Fruit fly (Drosophila melanogaster) whole organism, embryonic: Measurements from ENCODE around the gene GluRIIE.
A peak's percentile ranks its signal among the peaks of the same experiment; 100 is the strongest.

Experiments used
- ATbp ChIP-seq: fragments of 200-800 bp; sonication (Bioruptor generic); optimal IDR thresholded peaks from 2 replicates; lab custom pipeline; 2017; ENCODE audit warnings: missing biosample characterization, mild to moderate bottlenecking, missing genetic modification characterization, missing genetic modification reagents
- CG11695 ChIP-seq: fragments of 200-800 bp; sonication (Bioruptor generic); IDR thresholded peaks from 3 replicates; pipeline ENCODE4 v1.3.6; 2022; ENCODE audit warnings: missing biosample characterization, missing genetic modification characterization
- CG11696 ChIP-seq: fragments of 200-800 bp; sonication (Bioruptor generic); IDR thresholded peaks from 2 replicates; pipeline ENCODE4 v1.3.6; 2022; ENCODE audit warnings: missing biosample characterization, missing genetic modification characterization
- CG12155 ChIP-seq: fragments of 200-800 bp; sonication (Bioruptor generic); optimal IDR thresholded peaks from 3 replicates; lab custom pipeline; 2016; ENCODE audit warnings: missing biosample characterization, missing genetic modification characterization
- CG12299 ChIP-seq: fragments of 200-800 bp; sonication (Bioruptor generic); optimal IDR thresholded peaks from 2 replicates; lab custom pipeline; 2018; ENCODE audit warnings: missing biosample characterization, mild to moderate bottlenecking, missing genetic modification characterization
- CG12659 ChIP-seq: fragments of 200-800 bp; sonication (Bioruptor generic); optimal IDR thresholded peaks from 3 replicates; lab custom pipeline; 2017; ENCODE audit warnings: mild to moderate bottlenecking, missing biosample characterization, missing genetic modification reagents, missing genetic modification characterization
- CG13424 ChIP-seq: fragments of 200-800 bp; sonication (Bioruptor generic); optimal IDR thresholded peaks from 2 replicates; lab custom pipeline; 2019; ENCODE audit warnings: missing biosample characterization, mild to moderate bottlenecking, missing genetic modification characterization, moderate library complexity
- CG14710 ChIP-seq: fragments of 200-800 bp; sonication (Bioruptor generic); optimal IDR thresholded peaks from 3 replicates; lab custom pipeline; 2019; ENCODE audit warnings: missing biosample characterization, mild to moderate bottlenecking, missing genetic modification characterization, moderate library complexity
- CG15479 ChIP-seq: fragments of 200-800 bp; sonication (Bioruptor generic); optimal IDR thresholded peaks from 3 replicates; lab custom pipeline; 2019; ENCODE audit warnings: missing biosample characterization, mild to moderate bottlenecking, missing genetic modification characterization, moderate library complexity
- CG16863 ChIP-seq: fragments of 200-800 bp; sonication (Bioruptor generic); optimal IDR thresholded peaks from 3 replicates; lab custom pipeline; 2016; ENCODE audit warnings: missing biosample characterization, missing genetic modification characterization
- CG17912 ChIP-seq: fragments of 200-800 bp; sonication (Bioruptor generic); optimal IDR thresholded peaks from 2 replicates; lab custom pipeline; 2018; ENCODE audit warnings: missing biosample characterization, mild to moderate bottlenecking, missing genetic modification characterization
- CG2199 ChIP-seq: fragments of 200-800 bp; sonication (Bioruptor generic); IDR thresholded peaks from 3 replicates; pipeline ENCODE4 v1.3.6; 2022; ENCODE audit warnings: missing biosample characterization, missing genetic modification characterization
- CG31365 ChIP-seq: fragments of 200-800 bp; sonication (Bioruptor generic); optimal IDR thresholded peaks from 2 replicates; lab custom pipeline; 2018; ENCODE audit warnings: missing biosample characterization, mild to moderate bottlenecking, missing genetic modification characterization
- CG3281 ChIP-seq: fragments of 200-800 bp; sonication (Bioruptor generic); optimal IDR thresholded peaks from 3 replicates; lab custom pipeline; 2017; ENCODE audit warnings: missing biosample characterization, mild to moderate bottlenecking, missing genetic modification characterization
- CG6175 ChIP-seq: fragments of 200-800 bp; sonication (Bioruptor generic); IDR thresholded peaks from 3 replicates; pipeline ENCODE4 v1.3.6; 2022; ENCODE audit warnings: missing biosample characterization, missing genetic modification characterization
- CG6854 ChIP-seq: fragments of 200-800 bp; sonication (Bioruptor generic); optimal IDR thresholded peaks from 3 replicates; lab custom pipeline; 2017; ENCODE audit warnings: missing biosample characterization, mild to moderate bottlenecking, missing genetic modification characterization
- CG7745 ChIP-seq: fragments of 200-800 bp; sonication (Bioruptor generic); optimal IDR thresholded peaks from 2 replicates; lab custom pipeline; 2018; ENCODE audit warnings: missing biosample characterization, mild to moderate bottlenecking, missing genetic modification characterization, moderate library complexity
- CG9797 ChIP-seq: fragments of 200-800 bp; sonication (Bioruptor generic); optimal IDR thresholded peaks from 3 replicates; lab custom pipeline; 2018; ENCODE audit warnings: missing biosample characterization, mild to moderate bottlenecking, missing genetic modification characterization
- CG9932 ChIP-seq: fragments of 200-800 bp; sonication (Bioruptor generic); IDR thresholded peaks from 2 replicates; pipeline ENCODE4 v1.3.6; 2022; ENCODE audit warnings: missing biosample characterization, missing genetic modification characterization
- CHES-1-like ChIP-seq: fragments of 200-800 bp; sonication (Bioruptor generic); optimal IDR thresholded peaks from 2 replicates; lab custom pipeline; 2016; ENCODE audit warnings: missing biosample characterization, missing genetic modification characterization
- Dip2 ChIP-seq: fragments of 200-800 bp; sonication (Bioruptor generic); IDR thresholded peaks from 2 replicates; pipeline ENCODE4 v1.3.6; 2022; ENCODE audit warnings: missing biosample characterization, missing genetic modification characterization
- Doc3 ChIP-seq: fragments of 200-800 bp; sonication (Bioruptor generic); IDR thresholded peaks from 3 replicates; pipeline ENCODE4 v1.3.6; 2022; ENCODE audit warnings: missing biosample characterization, missing genetic modification characterization; ENCODE audit not compliant: partially characterized antibody
- HLH54F ChIP-seq: fragments of 200-800 bp; sonication (Bioruptor generic); optimal IDR thresholded peaks from 3 replicates; lab custom pipeline; 2016; ENCODE audit warnings: missing biosample characterization, missing genetic modification characterization
- Hsf ChIP-seq: fragments of 200-800 bp; sonication (Bioruptor generic); optimal IDR thresholded peaks from 3 replicates; lab custom pipeline; 2016; ENCODE audit warnings: missing biosample characterization, missing genetic modification characterization
- Lim3 ChIP-seq: fragments of 200-800 bp; sonication (Bioruptor generic); IDR thresholded peaks from 2 replicates; pipeline ENCODE4 v1.3.6; 2022; ENCODE audit warnings: missing biosample characterization, missing genetic modification characterization
- Max ChIP-seq: fragments of 200-800 bp; sonication (Bioruptor generic); optimal IDR thresholded peaks from 2 replicates; lab custom pipeline; 2016; ENCODE audit warnings: missing biosample characterization, mild to moderate bottlenecking, missing genetic modification characterization
- NFAT ChIP-seq: fragments of 200-800 bp; sonication (Bioruptor generic); IDR thresholded peaks from 2 replicates; pipeline ENCODE4 v1.3.6; 2022; ENCODE audit warnings: missing biosample characterization, missing genetic modification characterization
- Oli ChIP-seq: fragments of 200-800 bp; sonication (Bioruptor generic); optimal IDR thresholded peaks from 2 replicates; lab custom pipeline; 2018; ENCODE audit warnings: missing biosample characterization, mild to moderate bottlenecking, missing genetic modification characterization, moderate library complexity
- Optix ChIP-seq: fragments of 200-800 bp; sonication (Bioruptor generic); IDR thresholded peaks from 3 replicates; pipeline ENCODE4 v1.3.6; 2022; ENCODE audit warnings: missing biosample characterization, missing genetic modification characterization
- Ptx1 ChIP-seq: fragments of 200-800 bp; sonication (Bioruptor generic); IDR thresholded peaks from 2 replicates; pipeline ENCODE4 v1.3.6; 2022; ENCODE audit warnings: missing biosample characterization, missing genetic modification characterization
- Scr ChIP-seq: fragments of 200-800 bp; sonication (Bioruptor generic); IDR thresholded peaks from 2 replicates; pipeline ENCODE4 v1.3.6; 2022; ENCODE audit warnings: missing biosample characterization, missing genetic modification characterization; ENCODE audit not compliant: partially characterized antibody
- Spps ChIP-seq: fragments of 200-800 bp; sonication (Bioruptor generic); optimal IDR thresholded peaks from 2 replicates; lab custom pipeline; 2018; ENCODE audit warnings: missing biosample characterization, mild to moderate bottlenecking, missing genetic modification characterization
- Sry-δ ChIP-seq: fragments of 200-800 bp; sonication (Bioruptor generic); optimal IDR thresholded peaks from 2 replicates; lab custom pipeline; 2016; ENCODE audit warnings: missing biosample characterization, missing genetic modification characterization
- bigmax ChIP-seq: fragments of 200-800 bp; sonication (Bioruptor generic); optimal IDR thresholded peaks from 2 replicates; lab custom pipeline; 2018; ENCODE audit warnings: missing biosample characterization, mild to moderate bottlenecking, missing genetic modification characterization
- cad ChIP-seq: fragments of >200 bp; optimal IDR thresholded peaks from 2 replicates; lab custom pipeline; 2017; ENCODE audit warnings: missing biosample characterization, missing genetic modification characterization
- chm ChIP-seq: fragments of 200-800 bp; sonication (Bioruptor generic); IDR thresholded peaks from 2 replicates; pipeline ENCODE4 v1.3.6; 2022; ENCODE audit warnings: missing biosample characterization, missing genetic modification characterization
- dimm ChIP-seq: fragments of 200-800 bp; sonication (Bioruptor generic); IDR thresholded peaks from 2 replicates; pipeline ENCODE4 v1.3.6; 2022; ENCODE audit warnings: missing biosample characterization, missing genetic modification characterization
- eyg ChIP-seq: fragments of 200-800 bp; sonication (Bioruptor generic); optimal IDR thresholded peaks from 3 replicates; lab custom pipeline; 2016; ENCODE audit warnings: missing biosample characterization, missing genetic modification characterization
- ind ChIP-seq: fragments of 200-800 bp; sonication (Bioruptor generic); optimal IDR thresholded peaks from 3 replicates; lab custom pipeline; 2016; ENCODE audit warnings: missing biosample characterization, missing genetic modification characterization
- kah ChIP-seq: fragments of 200-800 bp; sonication (Bioruptor generic); optimal IDR thresholded peaks from 2 replicates; lab custom pipeline; 2018; ENCODE audit warnings: missing biosample characterization, mild to moderate bottlenecking, missing genetic modification characterization
- lbe ChIP-seq: fragments of 200-800 bp; sonication (Bioruptor generic); optimal IDR thresholded peaks from 2 replicates; lab custom pipeline; 2016; ENCODE audit warnings: missing biosample characterization, mild to moderate bottlenecking, missing genetic modification characterization
- lola ChIP-seq, 3 experiments: fragments of >200 bp in 2 of 3; fragments of 200-800 bp in 1 of 3; sonication (Bioruptor generic) in 1 of 3; optimal IDR thresholded peaks; 2 replicates each; lab custom pipeline; 2017 to 2019; ENCODE audit warnings: missing biosample characterization in 3 of 3, missing genetic modification characterization in 3 of 3, mild to moderate bottlenecking in 1 of 3, moderate library complexity in 1 of 3
- luna ChIP-seq: fragments of 200-800 bp; sonication (Bioruptor generic); optimal IDR thresholded peaks from 2 replicates; lab custom pipeline; 2016; ENCODE audit warnings: missing biosample characterization, missing genetic modification characterization
- mirr ChIP-seq: fragments of 200-800 bp; sonication (Bioruptor generic); optimal IDR thresholded peaks from 3 replicates; lab custom pipeline; 2018; ENCODE audit warnings: missing biosample characterization, mild to moderate bottlenecking, missing genetic modification characterization
- pb ChIP-seq: fragments of 200-800 bp; sonication (Bioruptor generic); optimal IDR thresholded peaks from 3 replicates; lab custom pipeline; 2016; ENCODE audit warnings: missing biosample characterization, missing genetic modification characterization
- twi ChIP-seq: fragments of 200-800 bp; optimal IDR thresholded peaks from 2 replicates; lab custom pipeline; 2019; ENCODE audit warnings: missing biosample characterization, mild to moderate bottlenecking, missing genetic modification characterization, moderate library complexity
- usp ChIP-seq: fragments of >200 bp; optimal IDR thresholded peaks from 2 replicates; lab custom pipeline; 2017; ENCODE audit warnings: missing biosample characterization, missing genetic modification characterization
- vvl ChIP-seq: fragments of 200-800 bp; sonication (Bioruptor generic); IDR thresholded peaks from 2 replicates; pipeline ENCODE4 v1.3.6; 2022; ENCODE audit warnings: missing biosample characterization, missing genetic modification characterization
- wdn ChIP-seq: fragments of 200-800 bp; sonication (Bioruptor generic); IDR thresholded peaks from 2 replicates; pipeline ENCODE4 v1.3.6; 2022; ENCODE audit warnings: missing biosample characterization, missing genetic modification characterization
- z ChIP-seq: fragments of 200-800 bp; sonication (Bioruptor generic); IDR thresholded peaks from 3 replicates; pipeline ENCODE4 v1.3.6; 2022; ENCODE audit warnings: missing biosample characterization, missing genetic modification characterization

The GluRIIE gene

DNA sequence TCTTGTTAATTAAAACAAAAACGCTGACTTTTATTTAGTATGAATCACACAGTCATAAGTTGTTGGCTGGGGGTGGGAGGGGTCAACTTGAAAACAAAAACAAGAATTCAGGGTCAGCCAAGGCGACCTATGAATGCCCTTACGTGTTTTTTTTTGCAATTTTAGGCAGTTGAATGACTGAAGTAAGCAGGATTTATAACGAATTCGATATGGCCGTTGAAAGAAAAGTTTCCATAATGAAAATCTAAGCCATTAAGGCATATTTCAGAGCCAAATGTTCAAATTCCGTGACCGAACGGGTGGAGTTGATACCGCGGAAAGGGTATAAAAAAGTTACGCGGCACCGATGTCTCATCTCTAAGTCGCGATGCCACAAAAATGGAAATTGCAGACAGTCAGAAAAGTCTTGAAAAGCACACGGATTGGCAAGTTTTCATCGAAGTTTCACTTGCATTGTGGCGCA lies 14.5 kb downstream of the GluRIIE start (continued):
- TF ChIP-seq Oli (tag; lab: Kevin White, UChicago) = no peak
- TF ChIP-seq kah (GFP tag; lab: Kevin White, UChicago) = no peak
- TF ChIP-seq lola (GFP tag; optimal IDR thresholded peaks at IDR 0.05; lab: Kevin White, UChicago) = no peak
- TF ChIP-seq Ptx1 (GFP tag; lab: Robert Waterston, UW) = peak; percentile 72
- TF ChIP-seq cad (GFP tag; lab: Kevin White, UChicago) = no peak
- no peak for TF ChIP-seq CG7745
- TF ChIP-seq chm (GFP tag; lab: Robert Waterston, UW) = peak; percentile 46; the same call in 1 of the 2 replicates
- TF ChIP-seq CHES-1-like (GFP tag; lab: Kevin White, UChicago) = peak; percentile 78
- peak; percentile 39 for TF ChIP-seq lbe (GFP tag; lab: Kevin White, UChicago)
- TF ChIP-seq CG16863 (GFP tag; lab: Kevin White, UChicago) = peak; percentile 66
- peak; percentile 73 for TF ChIP-seq HLH54F (GFP tag; lab: Kevin White, UChicago)
- TF ChIP-seq Dip2 (GFP tag; lab: Robert Waterston, UW) = no peak
- no peak for TF ChIP-seq CG9797 (GFP tag; lab: Kevin White, UChicago)
- TF ChIP-seq z (GFP tag; lab: Robert Waterston, UW) = no peak
- peak; percentile 71; the same call in 1 of the 3 replicates for TF ChIP-seq Optix
- TF ChIP-seq ind = peak; percentile 80
- peak; percentile 6 for TF ChIP-seq luna
- TF ChIP-seq Max = peak; percentile 16
- peak; percentile 31 for TF ChIP-seq Spps (tag; lab: Kevin White, UChicago)
- TF ChIP-seq CG12299 (tag; lab: Kevin White, UChicago) = peak; percentile 54
- peak; percentile 13 for TF ChIP-seq pb (GFP tag; lab: Kevin White, UChicago)
- no peak for TF ChIP-seq CG15479 (GFP tag; lab: Kevin White, UChicago)
- no peak for TF ChIP-seq usp
- TF ChIP-seq CG12659 = no peak
- peak; percentile 43 for TF ChIP-seq CG6854 (GFP tag; lab: Kevin White, UChicago)
- peak; percentile 75 for TF ChIP-seq CG9932 (GFP tag; lab: Robert Waterston, UW)
- TF ChIP-seq CG3281 = no peak
- peak; percentile 63; the same call in 1 of the 2 replicates for TF ChIP-seq vvl
- TF ChIP-seq CG13424 = peak; percentile 72
- no peak for TF ChIP-seq mirr (GFP tag; lab: Kevin White, UChicago)
- peak; percentile 30 for TF ChIP-seq eyg (GFP tag; lab: Kevin White, UChicago)
- no peak for TF ChIP-seq Lim3 (GFP tag; lab: Robert Waterston, UW)
- TF ChIP-seq CG14710 (tag; lab: Kevin White, UChicago) = no peak
- TF ChIP-seq wdn (GFP tag; lab: Robert Waterston, UW) = 0 out of 2 replicates have a peak, but pooled peaks have one; percentile 12
- TF ChIP-seq twi (tag; lab: Kevin White, UChicago) = no peak
- TF ChIP-seq Sry-δ (GFP tag; lab: Kevin White, UChicago) = peak; percentile 64
- no peak for TF ChIP-seq bigmax (GFP tag; lab: Kevin White, UChicago)
- no peak for TF ChIP-seq Doc3 (GFP tag; lab: Robert Waterston, UW)
- TF ChIP-seq CG2199 (GFP tag; lab: Robert Waterston, UW) = peak; percentile 29; the same call in 1 of the 3 replicates
- TF ChIP-seq CG31365 (tag; lab: Kevin White, UChicago) = no peak
- peak; percentile 68 for TF ChIP-seq Hsf
- TF ChIP-seq NFAT (GFP tag; lab: Robert Waterston, UW) = peak; percentile 42; the same call in 1 of the 2 replicates
- peak; percentile 69; the same call in 1 of the 3 replicates for TF ChIP-seq CG11695 (GFP tag; lab: Robert Waterston, UW)
- 0 out of 2 replicates have a peak, but pooled peaks have one; percentile 13 for TF ChIP-seq dimm (GFP tag; lab: Robert Waterston, UW)
- peak; percentile 65 for TF ChIP-seq ATbp (GFP tag; lab: Kevin White, UChicago)
- no peak for TF ChIP-seq CG6175 (GFP tag; lab: Robert Waterston, UW)
- no peak for TF ChIP-seq CG17912
- no peak for TF ChIP-seq CG11696 (GFP tag; lab: Robert Waterston, UW)
- TF ChIP-seq CG12155 = peak; percentile 64
- TF ChIP-seq Scr (GFP tag; lab: Robert Waterston, UW) = no peak
